Worm (Caenorhabditis elegans): Measurements from ENCODE around the gene T23F11.2.

The T23F11.2 gene

DNA sequence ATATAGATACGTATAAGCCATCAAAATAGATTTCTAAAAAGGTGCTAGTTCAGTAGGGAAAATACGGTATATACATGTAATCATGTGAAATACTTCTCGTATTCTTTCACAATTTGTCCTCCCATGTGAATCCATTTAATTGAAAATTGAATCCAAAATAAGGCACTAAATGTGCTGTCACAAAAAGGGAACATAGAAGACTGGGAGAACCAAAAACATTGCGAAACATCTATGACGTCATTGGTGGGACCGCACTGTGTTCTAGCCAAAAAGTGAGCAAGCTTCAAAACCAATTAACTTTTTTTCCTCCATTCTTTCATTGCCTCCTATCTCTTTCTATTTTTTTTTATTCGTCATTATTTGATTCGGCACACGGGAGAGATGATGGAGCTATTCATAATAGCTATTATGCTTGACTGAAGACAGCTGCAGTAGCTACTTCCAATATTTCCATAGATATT lies 3.1 kb upstream of the T23F11.2 start, which contains the start of gene cdka-1:
Gene cdka-1, plus strand, starts transcription at position 411 of the 461 bp plus-strand sequence.
- TF ChIP-seq ref-1 (GFP tag; conservative IDR thresholded peaks at IDR 0.05) = no peak
- no peak for TF ChIP-seq flt-1 (GFP tag; IDR thresholded peaks at IDR 0.05)
- TF ChIP-seq ztf-23 (GFP tag; IDR thresholded peaks at IDR 0.05) = no peak

ce11 chrIII:4657386-4657785 lies 2.1 kb upstream of the T23F11.2 start:
- no peak for TF ChIP-seq tab-1 (GFP tag; IDR thresholded peaks at IDR 0.05)
- no peak for TF ChIP-seq flt-1 (GFP tag; IDR thresholded peaks at IDR 0.05)
- TF ChIP-seq med-1 (GFP tag; optimal IDR thresholded peaks at IDR 0.05; ENCODE audit: insufficient read depth) = no peak
- TF ChIP-seq cog-1 (tag; optimal IDR thresholded peaks at IDR 0.05) = no peak

ce11 chrIII:4656415-4656814 lies 1.1 kb upstream of the T23F11.2 start:
- no peak for TF ChIP-seq klf-2 (GFP tag; conservative IDR thresholded peaks at IDR 0.05)
- 0 out of 2 replicates have a peak, but pooled peaks have one; percentile 22 for TF ChIP-seq ztf-23 (GFP tag; IDR thresholded peaks at IDR 0.05)

DNA sequence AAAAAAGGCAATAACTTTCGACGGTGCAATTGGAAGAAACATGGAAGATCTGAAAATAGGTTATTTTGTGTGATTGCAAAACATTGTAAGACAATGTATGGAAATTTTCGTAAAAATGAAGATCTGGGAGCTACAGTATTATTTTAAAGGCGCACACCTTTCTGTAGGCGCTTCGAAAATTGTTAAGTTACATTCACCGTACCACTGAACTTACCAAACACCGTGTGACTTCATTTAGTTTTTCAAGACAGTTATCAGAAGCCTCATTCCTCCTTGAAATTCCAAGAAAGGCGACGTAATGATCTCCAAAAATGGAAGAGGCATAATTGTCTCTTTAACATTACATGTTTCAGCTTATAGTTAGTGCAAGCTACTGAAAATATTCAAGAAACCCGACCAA lies 1.4 kb downstream of the T23F11.2 start:
- no peak for TF ChIP-seq tab-1 (GFP tag; IDR thresholded peaks at IDR 0.05)
- no peak for TF ChIP-seq ztf-29 (GFP tag; IDR thresholded peaks at IDR 0.05)
- no peak for TF ChIP-seq ref-1 (GFP tag; conservative IDR thresholded peaks at IDR 0.05)
- no peak for TF ChIP-seq T22C8.4 (GFP tag; IDR thresholded peaks at IDR 0.05)
- no peak for TF ChIP-seq klf-2 (GFP tag; conservative IDR thresholded peaks at IDR 0.05)
- no peak for TF ChIP-seq flt-1 (GFP tag; IDR thresholded peaks at IDR 0.05)
- no peak for TF ChIP-seq ztf-23 (GFP tag; IDR thresholded peaks at IDR 0.05)
- no peak for TF ChIP-seq med-1 (GFP tag; optimal IDR thresholded peaks at IDR 0.05; ENCODE audit: insufficient read depth)

DNA sequence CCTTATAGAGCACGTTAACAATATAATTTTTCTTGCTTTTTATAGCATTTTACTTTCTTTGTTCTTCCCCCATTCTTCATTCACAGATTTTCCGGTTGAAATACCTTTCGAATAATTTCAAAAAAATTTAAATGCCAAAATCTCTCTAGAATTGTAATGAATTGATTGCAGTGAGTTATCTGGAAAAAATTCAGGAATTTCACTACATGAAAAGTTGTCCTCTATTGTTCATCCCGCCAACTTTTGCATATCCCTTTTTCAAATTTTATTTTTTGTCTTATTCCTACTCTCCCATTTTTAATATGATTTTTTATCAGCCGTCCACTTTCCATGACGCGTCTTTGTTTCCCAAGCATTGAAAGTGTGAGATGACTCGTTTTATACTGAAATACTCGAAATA lies 1.9 kb downstream of the T23F11.2 start:
- TF ChIP-seq cog-1 (tag; optimal IDR thresholded peaks at IDR 0.05) = no peak
- no peak for TF ChIP-seq klf-2 (GFP tag; conservative IDR thresholded peaks at IDR 0.05)
- no peak for TF ChIP-seq tab-1 (GFP tag; IDR thresholded peaks at IDR 0.05)
- no peak for TF ChIP-seq T22C8.4 (GFP tag; IDR thresholded peaks at IDR 0.05)
- TF ChIP-seq flt-1 (GFP tag; IDR thresholded peaks at IDR 0.05) = no peak
- no peak for TF ChIP-seq med-1 (GFP tag; optimal IDR thresholded peaks at IDR 0.05; ENCODE audit: insufficient read depth)
- no peak for TF ChIP-seq ztf-23 (GFP tag; IDR thresholded peaks at IDR 0.05)

DNA sequence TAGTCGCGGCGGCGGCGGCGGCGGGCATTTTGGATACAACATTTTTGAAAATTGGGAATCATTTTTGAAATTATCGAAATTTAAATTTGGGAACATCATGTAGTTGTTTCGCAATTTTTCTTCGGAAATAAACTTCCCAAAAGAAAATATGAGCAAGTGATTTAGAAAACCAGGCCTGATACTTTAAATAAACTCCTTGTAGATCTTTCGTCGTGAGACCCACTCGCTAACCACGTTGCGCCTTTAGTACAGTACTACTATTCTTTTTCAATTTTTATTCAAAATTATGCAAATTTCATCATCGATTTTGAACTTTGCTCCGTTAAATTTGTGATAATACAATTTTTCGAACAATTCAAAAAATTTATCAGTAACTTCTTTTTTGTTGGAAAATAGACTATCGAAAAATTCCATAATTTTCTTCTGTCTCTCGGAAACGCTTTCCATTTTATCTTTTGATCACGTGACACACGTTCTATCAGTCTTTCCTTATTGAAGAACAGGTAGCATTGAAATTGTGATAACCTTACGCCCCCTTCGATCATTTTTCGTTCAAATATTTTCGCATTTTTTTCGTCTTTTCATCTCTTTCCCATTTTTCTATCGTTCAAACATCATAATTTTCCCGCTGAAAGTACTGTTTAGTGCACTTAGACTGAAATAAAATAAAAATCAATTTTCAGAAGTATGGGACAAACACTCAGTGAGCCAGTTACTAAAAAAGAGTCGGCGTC lies 5.3 kb downstream of the T23F11.2 start, which contains the start of gene ppm-2:
Gene ppm-2, plus strand, starts transcription at position 684 of the 734 bp plus-strand sequence.
- TF ChIP-seq ztf-23 (GFP tag; IDR thresholded peaks at IDR 0.05) = no peak
- no peak for TF ChIP-seq ref-1 (GFP tag; conservative IDR thresholded peaks at IDR 0.05)
- no peak for TF ChIP-seq med-1 (GFP tag; optimal IDR thresholded peaks at IDR 0.05; ENCODE audit: insufficient read depth)
- no peak for TF ChIP-seq flt-1 (GFP tag; IDR thresholded peaks at IDR 0.05)
- no peak for TF ChIP-seq tab-1 (GFP tag; IDR thresholded peaks at IDR 0.05)

DNA sequence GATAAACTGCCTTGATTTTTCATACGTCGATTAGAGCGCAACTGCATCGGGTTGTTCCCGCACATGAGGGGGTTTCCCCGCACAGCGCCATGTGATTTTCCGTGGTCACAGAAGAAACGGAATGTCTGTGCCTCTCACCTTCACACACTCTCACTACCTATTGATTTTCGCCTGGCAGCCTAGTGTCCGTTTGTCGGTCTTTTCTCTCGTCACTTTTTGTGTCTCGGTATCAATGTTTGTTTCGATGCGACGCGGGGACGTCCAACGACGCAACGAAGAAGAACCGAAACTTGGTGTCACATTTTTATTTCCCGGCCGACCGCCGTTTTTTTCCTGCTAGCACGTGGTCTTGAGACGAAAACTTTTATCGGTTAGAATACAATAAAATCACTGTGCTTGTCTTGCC lies 5.9 kb downstream of the T23F11.2 start:
- peak; percentile 93 for TF ChIP-seq T22C8.4 (GFP tag; IDR thresholded peaks at IDR 0.05)
- 0 out of 2 replicates have a peak, but pooled peaks have one; percentile 26 for TF ChIP-seq ztf-23 (GFP tag; IDR thresholded peaks at IDR 0.05)
- TF ChIP-seq cog-1 (tag; optimal IDR thresholded peaks at IDR 0.05) = peak; percentile 83
- no peak for TF ChIP-seq tab-1 (GFP tag; IDR thresholded peaks at IDR 0.05)

DNA sequence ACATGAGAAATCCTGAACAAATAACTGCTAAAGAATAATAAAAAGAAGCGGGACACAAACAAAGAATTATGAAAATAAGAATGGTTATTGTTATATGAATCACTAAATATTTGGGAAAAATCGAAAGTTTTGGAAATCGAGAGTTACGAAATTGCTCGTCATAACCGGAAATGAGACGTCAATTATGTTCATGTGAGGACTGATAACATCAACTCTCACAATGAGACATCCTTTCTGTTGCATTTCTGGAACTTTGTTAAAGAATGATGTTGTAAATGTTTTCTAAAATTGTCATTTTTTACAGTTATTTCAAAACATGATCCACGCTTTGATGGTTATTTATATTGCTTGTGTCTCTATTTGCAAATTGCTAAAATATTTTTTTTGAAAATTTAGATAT lies 7.4 kb downstream of the T23F11.2 start, which contains the start of gene T23F11.6:
Gene T23F11.6, minus strand, starts transcription at position 45 of the 400 bp plus-strand sequence.
- TF ChIP-seq med-1 (GFP tag; optimal IDR thresholded peaks at IDR 0.05; ENCODE audit: insufficient read depth) = no peak
- no peak for TF ChIP-seq klf-2 (GFP tag; conservative IDR thresholded peaks at IDR 0.05)
- no peak for TF ChIP-seq cog-1 (tag; optimal IDR thresholded peaks at IDR 0.05)

DNA sequence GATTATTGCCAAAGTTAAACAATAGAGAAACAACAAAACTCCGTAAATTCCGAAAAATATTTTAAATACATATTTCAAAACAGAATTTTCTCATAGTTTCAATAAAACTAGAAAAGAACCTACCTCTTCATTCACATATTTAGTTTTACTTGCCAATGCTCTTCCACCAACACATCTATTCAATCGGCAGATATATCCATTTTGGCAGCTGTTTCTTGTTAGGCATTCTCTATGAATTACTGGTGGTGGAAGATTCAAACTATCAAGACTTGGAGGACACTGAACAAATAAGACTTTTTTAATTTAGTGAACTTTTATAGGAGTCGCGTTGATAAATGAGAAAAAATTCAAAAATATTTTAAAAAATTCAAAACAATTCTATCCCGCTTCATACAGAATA lies 8.0 kb downstream of the T23F11.2 start:
- TF ChIP-seq klf-2 (GFP tag; conservative IDR thresholded peaks at IDR 0.05) (no peak), cog-1 (tag; optimal IDR thresholded peaks at IDR 0.05) (no peak), T22C8.4 (GFP tag; IDR thresholded peaks at IDR 0.05) (no peak), ztf-23 (GFP tag; IDR thresholded peaks at IDR 0.05) (no peak), ztf-29 (GFP tag; IDR thresholded peaks at IDR 0.05) (no peak)

ce11 chrIII:4646246-4646645 lies 9.1 kb downstream of the T23F11.2 start, which contains the start of gene pqn-29:
Gene pqn-29, minus strand, starts transcription at chrIII:4646346.
- no peak for TF ChIP-seq ref-1 (GFP tag; conservative IDR thresholded peaks at IDR 0.05)
- TF ChIP-seq tab-1 (GFP tag; IDR thresholded peaks at IDR 0.05) = no peak
- TF ChIP-seq ztf-23 (GFP tag; IDR thresholded peaks at IDR 0.05) = no peak
- TF ChIP-seq med-1 (GFP tag; optimal IDR thresholded peaks at IDR 0.05; ENCODE audit: insufficient read depth) = no peak
- TF ChIP-seq flt-1 (GFP tag; IDR thresholded peaks at IDR 0.05) = no peak
- no peak for TF ChIP-seq klf-2 (GFP tag; conservative IDR thresholded peaks at IDR 0.05)
- no peak for TF ChIP-seq ztf-29 (GFP tag; IDR thresholded peaks at IDR 0.05)
- no peak for TF ChIP-seq T22C8.4 (GFP tag; IDR thresholded peaks at IDR 0.05)
- TF ChIP-seq cog-1 (tag; optimal IDR thresholded peaks at IDR 0.05) = no peak

- TF ChIP-seq klf-2 (GFP tag; conservative IDR thresholded peaks at IDR 0.05) = no peak
- no peak for TF ChIP-seq cog-1 (tag; optimal IDR thresholded peaks at IDR 0.05)
- no peak for TF ChIP-seq T22C8.4 (GFP tag; IDR thresholded peaks at IDR 0.05)
- TF ChIP-seq ztf-29 (GFP tag; IDR thresholded peaks at IDR 0.05) = no peak
- no peak for TF ChIP-seq tab-1 (GFP tag; IDR thresholded peaks at IDR 0.05)
- TF ChIP-seq ref-1 (GFP tag; conservative IDR thresholded peaks at IDR 0.05) = no peak
- no peak for TF ChIP-seq med-1 (GFP tag; optimal IDR thresholded peaks at IDR 0.05; ENCODE audit: insufficient read depth)
- no peak for TF ChIP-seq ztf-23 (GFP tag; IDR thresholded peaks at IDR 0.05)
- no peak for TF ChIP-seq flt-1 (GFP tag; IDR thresholded peaks at IDR 0.05)
Measured at ce11 chrIII:4643262-4643661, 12.0 kb downstream of the T23F11.2 start, which contains the start of gene pfas-1. Gene pfas-1, minus strand, starts transcription at chrIII:4643310.
